Worm (Caenorhabditis elegans): ENCODE data around the gene C42C1.8.

Gene C42C1.8

ce11 chrIV:12287628-12288027 lies 3.2 kb upstream of the C42C1.8 start, which contains the start of gene erl-1:
Gene erl-1, plus strand, starts transcription at chrIV:12287928.
- TF ChIP-seq gmeb-1 (tag; optimal IDR thresholded peaks at IDR 0.05) (no peak), ama-1 (optimal IDR thresholded peaks at IDR 0.05) (no peak), mdl-1 (tag; optimal IDR thresholded peaks at IDR 0.05) (no peak), nhr-21 (tag; optimal IDR thresholded peaks at IDR 0.05) (no peak), elt-3 (tag; optimal IDR thresholded peaks at IDR 0.05) (no peak), blmp-1 (tag; optimal IDR thresholded peaks at IDR 0.05; ENCODE audit: insufficient read depth) (no peak), dmd-4 (tag; optimal IDR thresholded peaks at IDR 0.05) (no peak), fos-1 (tag; optimal IDR thresholded peaks at IDR 0.05) (no peak)

- no peak for TF ChIP-seq alr-1 (tag; optimal IDR thresholded peaks at IDR 0.05)
- no peak for TF ChIP-seq nhr-10 (tag; optimal IDR thresholded peaks at IDR 0.05)
- no peak for TF ChIP-seq ztf-1 (GFP tag; conservative IDR thresholded peaks at IDR 0.05)
- no peak for TF ChIP-seq nhr-12 (tag; optimal IDR thresholded peaks at IDR 0.05)
- no peak for TF ChIP-seq mab-5 (tag; optimal IDR thresholded peaks at IDR 0.05)
- no peak for TF ChIP-seq ama-1 (optimal IDR thresholded peaks at IDR 0.05)
- TF ChIP-seq sem-4 (tag; optimal IDR thresholded peaks at IDR 0.05): no peak
Measured at ce11 chrIV:12289149-12289548, 1.7 kb upstream of the C42C1.8 start, which contains the start of gene C42C1.9. Gene C42C1.9, plus strand, starts transcription at chrIV:12289449.

ce11 chrIV:12301161-12301560 lies 10.3 kb downstream of the C42C1.8 start, which contains the start of gene oac-59:
Gene oac-59, minus strand, starts transcription at chrIV:12301261.
- TF ChIP-seq sma-9 (GFP tag; optimal IDR thresholded peaks at IDR 0.05): no peak
- TF ChIP-seq sma-9 (tag; optimal IDR thresholded peaks at IDR 0.05): no peak
- TF ChIP-seq F13H6.1 (tag; optimal IDR thresholded peaks at IDR 0.05): no peak

ce11 chrIV:12302885-12303284 lies 12.0 kb downstream of the C42C1.8 start:
- no peak for TF ChIP-seq unc-55 (GFP tag; optimal IDR thresholded peaks at IDR 0.05)
- peak; percentile 60 for TF ChIP-seq fos-1 (tag; optimal IDR thresholded peaks at IDR 0.05)

- TF ChIP-seq nhr-6 (tag; optimal IDR thresholded peaks at IDR 0.05) (no peak), sma-3 (GFP tag; optimal IDR thresholded peaks at IDR 0.05) (no peak), nhr-23 (tag; optimal IDR thresholded peaks at IDR 0.05) (no peak), aly-2 (tag; optimal IDR thresholded peaks at IDR 0.05) (no peak), mab-5 (tag; optimal IDR thresholded peaks at IDR 0.05) (no peak), elt-1 (tag; optimal IDR thresholded peaks at IDR 0.05) (no peak), sem-4 (tag; optimal IDR thresholded peaks at IDR 0.05) (no peak), nhr-237 (tag; optimal IDR thresholded peaks at IDR 0.05) (no peak), ztf-1 (GFP tag; conservative IDR thresholded peaks at IDR 0.05) (no peak), snpc-4 (tag; optimal IDR thresholded peaks at IDR 0.05) (no peak), peb-1 (tag; optimal IDR thresholded peaks at IDR 0.05) (no peak), unc-55 (GFP tag; optimal IDR thresholded peaks at IDR 0.05) (no peak), elt-3 (tag; optimal IDR thresholded peaks at IDR 0.05) (no peak)
Measured at ce11 chrIV:12304750-12305149, 13.9 kb downstream of the C42C1.8 start.

ce11 chrIV:12305956-12306355 lies 15.1 kb downstream of the C42C1.8 start:
- peak; percentile 89 for TF ChIP-seq fos-1 (tag; optimal IDR thresholded peaks at IDR 0.05)
- TF ChIP-seq nhr-237 (tag; optimal IDR thresholded peaks at IDR 0.05): no peak
- TF ChIP-seq sma-9 (GFP tag; optimal IDR thresholded peaks at IDR 0.05): peak; percentile 40
- TF ChIP-seq sma-9 (tag; optimal IDR thresholded peaks at IDR 0.05): no peak

ce11 chrIV:12307720-12308119 lies 16.9 kb downstream of the C42C1.8 start, which contains the start of gene oac-57:
Gene oac-57, minus strand, starts transcription at chrIV:12307820.
- TF ChIP-seq sma-9 (GFP tag; optimal IDR thresholded peaks at IDR 0.05) (no peak), sma-9 (tag; optimal IDR thresholded peaks at IDR 0.05) (no peak), F13H6.1 (tag; optimal IDR thresholded peaks at IDR 0.05) (no peak), lin-13 (GFP tag; optimal IDR thresholded peaks at IDR 0.05) (no peak), nhr-23 (tag; optimal IDR thresholded peaks at IDR 0.05) (no peak), ceh-82 (tag; optimal IDR thresholded peaks at IDR 0.05) (no peak), ztf-4 (tag; optimal IDR thresholded peaks at IDR 0.05) (no peak), elt-1 (tag; optimal IDR thresholded peaks at IDR 0.05) (no peak), ceh-16 (tag; optimal IDR thresholded peaks at IDR 0.05) (no peak)

Measured in whole organism, L2 larva.